Worm (Caenorhabditis elegans): ENCODE measurements around the gene K03B8.11.

Gene K03B8.11

DNA sequence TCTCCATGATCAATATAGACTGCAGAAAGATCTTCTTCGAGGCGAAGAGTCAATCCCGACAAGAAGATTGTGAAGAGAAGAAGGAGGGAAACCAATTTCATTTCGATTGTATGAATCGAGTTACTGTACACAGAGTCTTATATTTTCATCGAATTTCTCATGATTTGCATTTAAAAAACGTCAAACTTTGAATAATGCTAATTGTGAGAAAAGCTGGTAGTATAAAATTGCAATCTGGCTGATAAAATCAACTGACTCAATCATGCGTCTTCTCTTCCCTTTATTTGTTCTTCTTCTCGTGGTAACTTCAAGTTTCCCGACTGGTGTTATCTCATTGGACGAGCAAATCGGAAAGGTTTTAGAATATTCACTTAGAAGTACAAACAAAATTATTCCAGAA is at the start of gene K03B8.11, which contains the start of gene K03B8.14:
TSS of gene K03B8.11 (minus strand) at position 101 of the 400 bp plus-strand sequence.
TSS of gene K03B8.14 (plus strand) at position 110 of the 400 bp plus-strand sequence.
- TF ChIP-seq T22C8.4 (GFP tag; IDR thresholded peaks at IDR 0.05) = no peak
- TF ChIP-seq ztf-29 (GFP tag; IDR thresholded peaks at IDR 0.05) = no peak
- no peak for TF ChIP-seq med-1 (GFP tag; optimal IDR thresholded peaks at IDR 0.05; ENCODE audit: insufficient read depth)
- TF ChIP-seq tab-1 (GFP tag; IDR thresholded peaks at IDR 0.05) = no peak
- no peak for TF ChIP-seq cog-1 (tag; optimal IDR thresholded peaks at IDR 0.05)
- no peak for TF ChIP-seq ref-1 (GFP tag; conservative IDR thresholded peaks at IDR 0.05)
- no peak for TF ChIP-seq klf-2 (GFP tag; conservative IDR thresholded peaks at IDR 0.05)
- no peak for TF ChIP-seq ztf-23 (GFP tag; IDR thresholded peaks at IDR 0.05)
- no peak for TF ChIP-seq flt-1 (GFP tag; IDR thresholded peaks at IDR 0.05)

DNA sequence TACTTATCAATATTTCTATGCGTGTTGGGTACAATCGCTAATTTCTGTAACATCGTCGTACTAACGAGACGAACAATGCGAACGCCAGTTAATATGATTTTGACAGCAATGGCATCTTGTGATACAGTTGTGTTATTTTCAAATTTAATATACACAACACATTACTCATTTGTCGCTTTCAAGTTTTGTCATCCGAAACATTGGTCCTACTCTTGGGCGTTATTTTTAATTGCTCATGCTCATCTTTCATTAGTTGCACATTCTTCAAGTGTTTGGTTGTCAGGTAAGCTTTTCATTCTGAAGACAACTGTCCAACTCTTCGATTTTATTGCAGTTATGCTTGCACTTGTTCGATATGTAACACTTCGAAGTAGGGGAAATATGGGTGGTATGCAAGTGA is 48.9 kb upstream of the K03B8.11 start:
- TF ChIP-seq med-1 (GFP tag; optimal IDR thresholded peaks at IDR 0.05; ENCODE audit: insufficient read depth) = no peak
- no peak for TF ChIP-seq klf-2 (GFP tag; conservative IDR thresholded peaks at IDR 0.05)
- TF ChIP-seq cog-1 (tag; optimal IDR thresholded peaks at IDR 0.05) = no peak
- TF ChIP-seq ztf-29 (GFP tag; IDR thresholded peaks at IDR 0.05) = no peak
- TF ChIP-seq flt-1 (GFP tag; IDR thresholded peaks at IDR 0.05) = no peak
- no peak for TF ChIP-seq T22C8.4 (GFP tag; IDR thresholded peaks at IDR 0.05)

DNA sequence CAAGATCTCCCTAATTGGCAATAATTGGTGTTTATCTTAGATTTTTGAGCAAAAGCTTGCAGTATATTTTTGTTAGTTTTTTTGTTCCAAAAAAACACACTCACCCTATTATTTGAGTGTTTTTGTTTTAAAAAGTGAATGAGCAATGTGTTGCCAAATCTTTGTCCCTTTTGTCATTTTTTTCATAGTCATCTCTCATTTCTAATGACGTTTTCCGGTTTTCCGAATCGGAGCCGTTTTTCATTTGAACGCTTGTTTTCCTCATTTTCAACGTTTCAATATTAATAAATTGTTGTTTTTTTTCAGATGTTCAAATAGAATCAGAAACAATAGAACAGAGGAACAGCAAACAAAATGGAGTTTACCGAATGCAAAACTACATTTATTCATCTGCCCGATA is 48.2 kb upstream of the K03B8.11 start, which contains the start of gene dmsr-1:
TSS of gene dmsr-1 (plus strand) at position 301 of the 400 bp plus-strand sequence.
- no peak for TF ChIP-seq ref-1 (GFP tag; conservative IDR thresholded peaks at IDR 0.05)
- TF ChIP-seq klf-2 (GFP tag; conservative IDR thresholded peaks at IDR 0.05) = no peak
- TF ChIP-seq flt-1 (GFP tag; IDR thresholded peaks at IDR 0.05) = no peak
- no peak for TF ChIP-seq ztf-23 (GFP tag; IDR thresholded peaks at IDR 0.05)
- no peak for TF ChIP-seq tab-1 (GFP tag; IDR thresholded peaks at IDR 0.05)
- TF ChIP-seq med-1 (GFP tag; optimal IDR thresholded peaks at IDR 0.05; ENCODE audit: insufficient read depth) = no peak
- no peak for TF ChIP-seq T22C8.4 (GFP tag; IDR thresholded peaks at IDR 0.05)

DNA sequence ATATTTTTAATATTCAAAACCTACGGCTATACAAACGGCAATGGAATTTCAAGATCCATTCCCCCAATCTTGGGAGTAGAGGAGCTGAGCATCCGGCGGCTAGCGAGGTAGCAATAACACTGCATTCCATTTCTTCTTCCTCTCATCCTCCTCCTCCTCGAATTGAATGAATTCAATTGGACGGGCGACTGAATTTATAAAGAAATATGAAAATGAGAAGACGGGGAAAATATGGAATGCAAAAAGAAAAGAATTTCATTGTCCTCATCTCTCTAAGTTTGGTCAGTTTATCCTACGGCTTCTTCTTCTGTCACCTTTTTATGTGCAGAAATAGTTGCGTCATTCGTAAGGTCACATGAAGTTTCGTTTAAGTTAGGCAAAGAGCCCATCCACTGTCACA is 46.1 kb upstream of the K03B8.11 start:
- TF ChIP-seq T22C8.4 (GFP tag; IDR thresholded peaks at IDR 0.05) (no peak), med-1 (GFP tag; optimal IDR thresholded peaks at IDR 0.05; ENCODE audit: insufficient read depth) (no peak), tab-1 (GFP tag; IDR thresholded peaks at IDR 0.05) (no peak), ztf-23 (GFP tag; IDR thresholded peaks at IDR 0.05) (no peak), ztf-29 (GFP tag; IDR thresholded peaks at IDR 0.05) (no peak), flt-1 (GFP tag; IDR thresholded peaks at IDR 0.05) (no peak), ref-1 (GFP tag; conservative IDR thresholded peaks at IDR 0.05) (no peak), klf-2 (GFP tag; conservative IDR thresholded peaks at IDR 0.05) (no peak), cog-1 (tag; optimal IDR thresholded peaks at IDR 0.05) (no peak)

DNA sequence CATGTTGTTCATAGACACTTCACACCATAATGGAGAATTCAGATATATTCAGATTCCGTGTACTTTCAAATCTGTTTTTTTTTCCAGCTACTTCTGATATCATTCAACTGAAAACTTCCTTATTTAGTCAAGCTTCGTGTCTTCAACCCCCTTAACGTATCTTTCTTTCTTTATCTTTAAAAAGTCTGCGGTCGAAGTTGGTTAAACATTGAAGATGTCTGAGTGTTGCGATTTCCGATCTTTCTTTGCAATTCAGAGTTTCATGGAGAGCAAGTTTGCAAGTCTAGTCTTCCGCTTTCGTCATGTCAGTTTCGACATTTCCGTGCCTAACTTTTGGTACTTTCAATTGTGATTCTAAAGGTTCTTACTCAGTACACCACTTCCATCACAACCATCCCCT is 44.9 kb upstream of the K03B8.11 start:
- TF ChIP-seq klf-2 (GFP tag; conservative IDR thresholded peaks at IDR 0.05) (no peak), T22C8.4 (GFP tag; IDR thresholded peaks at IDR 0.05) (no peak), med-1 (GFP tag; optimal IDR thresholded peaks at IDR 0.05; ENCODE audit: insufficient read depth) (no peak), tab-1 (GFP tag; IDR thresholded peaks at IDR 0.05) (no peak), ref-1 (GFP tag; conservative IDR thresholded peaks at IDR 0.05) (no peak), ztf-29 (GFP tag; IDR thresholded peaks at IDR 0.05) (no peak)

DNA sequence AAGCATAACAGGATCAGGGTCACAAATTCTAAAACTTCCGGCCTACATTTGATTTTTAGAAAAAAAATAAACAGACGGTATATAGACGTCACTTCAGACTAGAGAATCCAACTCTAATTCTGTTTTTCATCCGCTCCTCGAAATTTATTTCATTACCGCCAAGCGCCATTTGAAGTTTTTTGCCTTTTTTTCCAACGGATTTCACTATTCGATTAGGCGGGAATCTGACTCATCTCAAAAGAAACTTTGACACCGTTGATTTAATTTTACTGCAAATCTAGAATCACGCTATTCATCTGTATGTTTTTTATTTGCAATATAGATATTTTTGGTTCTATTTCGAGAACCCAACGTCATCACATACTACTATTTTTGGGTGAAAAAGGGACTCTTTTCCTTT is 40.5 kb upstream of the K03B8.11 start:
- no peak for TF ChIP-seq klf-2 (GFP tag; conservative IDR thresholded peaks at IDR 0.05)
- no peak for TF ChIP-seq T22C8.4 (GFP tag; IDR thresholded peaks at IDR 0.05)
- no peak for TF ChIP-seq cog-1 (tag; optimal IDR thresholded peaks at IDR 0.05)
- TF ChIP-seq ztf-29 (GFP tag; IDR thresholded peaks at IDR 0.05) = no peak
- TF ChIP-seq flt-1 (GFP tag; IDR thresholded peaks at IDR 0.05) = no peak
- TF ChIP-seq tab-1 (GFP tag; IDR thresholded peaks at IDR 0.05) = no peak
- no peak for TF ChIP-seq med-1 (GFP tag; optimal IDR thresholded peaks at IDR 0.05; ENCODE audit: insufficient read depth)
- no peak for TF ChIP-seq ref-1 (GFP tag; conservative IDR thresholded peaks at IDR 0.05)
- TF ChIP-seq ztf-23 (GFP tag; IDR thresholded peaks at IDR 0.05) = no peak

DNA sequence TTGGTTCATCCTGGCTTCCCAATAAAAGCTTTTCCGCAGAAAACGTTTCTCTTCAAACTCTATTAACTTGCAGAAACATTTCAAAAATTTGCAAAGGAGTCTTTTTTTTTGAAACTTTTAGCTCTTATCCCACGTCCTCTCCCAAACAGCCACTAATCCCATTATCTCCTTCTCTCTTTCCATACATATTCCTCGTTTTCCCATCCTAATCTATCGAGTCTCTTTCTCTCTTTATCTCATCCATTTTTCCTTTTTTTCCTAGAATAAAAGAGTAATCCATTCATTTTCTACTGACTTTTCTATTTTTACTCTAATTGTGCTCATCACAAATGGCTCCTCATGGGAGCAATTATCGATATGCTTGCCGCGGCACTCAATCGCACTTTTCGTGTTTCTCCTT is 38.4 kb upstream of the K03B8.11 start:
- no peak for TF ChIP-seq ztf-29 (GFP tag; IDR thresholded peaks at IDR 0.05)
- no peak for TF ChIP-seq T22C8.4 (GFP tag; IDR thresholded peaks at IDR 0.05)
- TF ChIP-seq med-1 (GFP tag; optimal IDR thresholded peaks at IDR 0.05; ENCODE audit: insufficient read depth) = no peak
- TF ChIP-seq flt-1 (GFP tag; IDR thresholded peaks at IDR 0.05) = no peak
- no peak for TF ChIP-seq ref-1 (GFP tag; conservative IDR thresholded peaks at IDR 0.05)
- TF ChIP-seq cog-1 (tag; optimal IDR thresholded peaks at IDR 0.05) = no peak
- TF ChIP-seq ztf-23 (GFP tag; IDR thresholded peaks at IDR 0.05) = no peak
- no peak for TF ChIP-seq klf-2 (GFP tag; conservative IDR thresholded peaks at IDR 0.05)
- TF ChIP-seq tab-1 (GFP tag; IDR thresholded peaks at IDR 0.05) = no peak

DNA sequence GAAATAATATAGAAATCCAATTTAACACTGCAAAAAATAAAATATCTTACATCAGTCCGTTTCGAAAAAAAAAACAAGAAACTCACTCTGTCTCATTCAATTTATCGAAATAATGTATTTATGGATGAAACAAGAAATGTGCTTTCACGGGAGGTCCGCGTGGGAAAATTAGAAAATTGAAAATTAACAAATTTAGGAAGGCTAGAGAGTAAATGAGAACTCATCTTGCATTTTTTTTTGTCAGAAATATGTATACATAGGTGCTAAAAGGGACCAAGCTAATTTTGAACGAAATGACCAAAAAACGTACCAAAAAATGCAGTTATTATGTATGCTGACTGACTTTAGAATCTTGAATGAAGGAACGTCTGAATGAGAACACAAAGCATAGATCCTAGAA is 34.3 kb upstream of the K03B8.11 start, which contains the start of gene T26H10.2:
TSS of gene T26H10.2 (minus strand) at position 101 of the 400 bp plus-strand sequence.
- no peak for TF ChIP-seq ztf-29 (GFP tag; IDR thresholded peaks at IDR 0.05)
- TF ChIP-seq ref-1 (GFP tag; conservative IDR thresholded peaks at IDR 0.05) = no peak
- TF ChIP-seq klf-2 (GFP tag; conservative IDR thresholded peaks at IDR 0.05) = no peak
- no peak for TF ChIP-seq cog-1 (tag; optimal IDR thresholded peaks at IDR 0.05)
- TF ChIP-seq med-1 (GFP tag; optimal IDR thresholded peaks at IDR 0.05; ENCODE audit: insufficient read depth) = no peak
- no peak for TF ChIP-seq flt-1 (GFP tag; IDR thresholded peaks at IDR 0.05)
- TF ChIP-seq tab-1 (GFP tag; IDR thresholded peaks at IDR 0.05) = no peak
- TF ChIP-seq T22C8.4 (GFP tag; IDR thresholded peaks at IDR 0.05) = no peak
- no peak for TF ChIP-seq ztf-23 (GFP tag; IDR thresholded peaks at IDR 0.05)

DNA sequence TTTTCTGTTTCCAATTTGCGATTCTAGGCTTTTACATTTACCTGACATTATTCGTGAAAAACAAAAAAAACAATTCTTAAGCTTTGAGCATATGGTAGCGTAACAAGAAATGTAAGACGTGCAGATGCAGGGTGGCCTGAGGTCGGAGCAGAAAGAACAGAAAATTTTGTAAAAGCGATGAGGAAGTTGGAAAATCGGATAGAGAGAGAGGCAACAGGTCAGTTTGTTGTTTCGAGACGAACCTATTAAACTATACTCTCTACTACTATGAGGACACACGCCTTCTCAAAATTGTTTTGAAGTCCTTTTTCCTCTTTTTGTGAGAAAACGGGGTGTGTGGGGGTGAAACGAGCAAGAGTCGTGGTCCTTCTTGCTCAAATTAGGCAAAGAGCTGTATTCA is 31.3 kb upstream of the K03B8.11 start, which contains the start of gene des-2:
TSS of gene des-2 (minus strand) at position 101 of the 400 bp plus-strand sequence.
- TF ChIP-seq med-1 (GFP tag; optimal IDR thresholded peaks at IDR 0.05; ENCODE audit: insufficient read depth) = no peak

DNA sequence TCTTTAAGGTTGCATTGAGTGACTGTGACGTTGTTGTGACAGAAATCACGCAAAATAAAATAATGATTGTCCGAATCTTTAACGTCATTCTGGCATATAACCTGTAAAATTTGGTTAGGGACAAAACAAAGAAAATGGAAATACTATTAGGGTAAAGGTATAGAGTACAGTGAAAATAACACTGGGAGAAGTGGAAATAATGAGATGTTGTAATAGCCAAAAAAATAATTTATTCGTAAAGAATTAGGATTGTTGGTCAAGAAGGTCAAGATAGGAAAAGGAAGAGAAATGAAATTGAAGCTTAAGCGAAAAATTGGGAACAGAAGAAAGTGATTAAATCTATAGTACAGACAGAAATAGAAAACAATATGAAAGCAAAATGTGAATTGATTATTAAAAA is 24.8 kb upstream of the K03B8.11 start, which contains the start of gene deg-3:
TSS of gene deg-3 (minus strand) at position 101 of the 400 bp plus-strand sequence.
- no peak for TF ChIP-seq cog-1 (tag; optimal IDR thresholded peaks at IDR 0.05)
- no peak for TF ChIP-seq T22C8.4 (GFP tag; IDR thresholded peaks at IDR 0.05)
- no peak for TF ChIP-seq tab-1 (GFP tag; IDR thresholded peaks at IDR 0.05)
- TF ChIP-seq ztf-29 (GFP tag; IDR thresholded peaks at IDR 0.05) = no peak
- no peak for TF ChIP-seq med-1 (GFP tag; optimal IDR thresholded peaks at IDR 0.05; ENCODE audit: insufficient read depth)
- TF ChIP-seq flt-1 (GFP tag; IDR thresholded peaks at IDR 0.05) = no peak
- TF ChIP-seq ref-1 (GFP tag; conservative IDR thresholded peaks at IDR 0.05) = no peak
- no peak for TF ChIP-seq ztf-23 (GFP tag; IDR thresholded peaks at IDR 0.05)
- no peak for TF ChIP-seq klf-2 (GFP tag; conservative IDR thresholded peaks at IDR 0.05)

Data from whole organism, midembryonic.